Worm (Caenorhabditis elegans): ENCODE measurements around the gene F23H12.10.

ce11 chrV:12408996-12409395, 34.9 kb upstream of the F23H12.10 start:
- TF ChIP-seq him-1 (tag; optimal IDR thresholded peaks at IDR 0.05) (no peak), dao-5 (tag; optimal IDR thresholded peaks at IDR 0.05) (no peak), W03F9.2 (tag; optimal IDR thresholded peaks at IDR 0.05) (no peak)
